Worm (Caenorhabditis elegans): ENCODE results near the gene srx-4.

srx-4 gene

ce11 chrV:731330-731729 is 38.8 kb upstream of the srx-4 start (continued):
- TF ChIP-seq mdl-1 (tag; optimal IDR thresholded peaks at IDR 0.05) (peak; percentile 97 to 98), Y55F3AM.14 (GFP tag; optimal IDR thresholded peaks at IDR 0.05) (peak; percentile 94), fos-1 (tag; optimal IDR thresholded peaks at IDR 0.05) (peak; percentile 83), nhr-12 (tag; optimal IDR thresholded peaks at IDR 0.05) (no peak), sem-4 (tag; optimal IDR thresholded peaks at IDR 0.05) (peak; percentile 48), F13H6.1 (tag; optimal IDR thresholded peaks at IDR 0.05) (peak; percentile 97), unc-62 (GFP tag; optimal IDR thresholded peaks at IDR 0.05) (peak; percentile 11), nhr-6 (tag; optimal IDR thresholded peaks at IDR 0.05) (peak; percentile 49)

- TF ChIP-seq lin-11 (tag; optimal IDR thresholded peaks at IDR 0.05), result no peak
- peak; percentile 88 for TF ChIP-seq nhr-21 (tag; optimal IDR thresholded peaks at IDR 0.05)
- TF ChIP-seq ama-1 (optimal IDR thresholded peaks at IDR 0.05), result peak; percentile 63
- no peak for TF ChIP-seq ztf-4 (tag; optimal IDR thresholded peaks at IDR 0.05)
- TF ChIP-seq alr-1 (tag; optimal IDR thresholded peaks at IDR 0.05), result no peak
- TF ChIP-seq fos-1 (tag; optimal IDR thresholded peaks at IDR 0.05), result peak; percentile 20
- TF ChIP-seq Y55F3AM.14 (GFP tag; optimal IDR thresholded peaks at IDR 0.05), result peak; percentile 92
- no peak for TF ChIP-seq gmeb-1 (tag; optimal IDR thresholded peaks at IDR 0.05)
- TF ChIP-seq dmd-4 (tag; optimal IDR thresholded peaks at IDR 0.05), result no peak
- TF ChIP-seq ztf-1 (GFP tag; conservative IDR thresholded peaks at IDR 0.05), result no peak
- TF ChIP-seq aly-2 (tag; optimal IDR thresholded peaks at IDR 0.05), result no peak
- no peak for TF ChIP-seq nhr-6 (tag; optimal IDR thresholded peaks at IDR 0.05)
- no peak for TF ChIP-seq zag-1 (tag; optimal IDR thresholded peaks at IDR 0.05)
- TF ChIP-seq mab-5 (tag; optimal IDR thresholded peaks at IDR 0.05), result no peak
- no peak for TF ChIP-seq nhr-77 (tag; optimal IDR thresholded peaks at IDR 0.05)
- peak; percentile 82 for TF ChIP-seq crh-2 (tag; optimal IDR thresholded peaks at IDR 0.05)
- no peak for TF ChIP-seq R02D3.7 (tag; optimal IDR thresholded peaks at IDR 0.05)
- peak; percentile 52 for TF ChIP-seq F13H6.1 (tag; optimal IDR thresholded peaks at IDR 0.05)
- TF ChIP-seq sma-3 (GFP tag; optimal IDR thresholded peaks at IDR 0.05), result peak; percentile 73
- no peak for TF ChIP-seq nhr-237 (tag; optimal IDR thresholded peaks at IDR 0.05)
- no peak for TF ChIP-seq elt-1 (tag; optimal IDR thresholded peaks at IDR 0.05)
- no peak for TF ChIP-seq mbf-1 (tag; optimal IDR thresholded peaks at IDR 0.05)
- no peak for TF ChIP-seq egl-27 (tag; optimal IDR thresholded peaks at IDR 0.05)
- TF ChIP-seq nhr-10 (tag; optimal IDR thresholded peaks at IDR 0.05), result no peak
- TF ChIP-seq lsy-2 (tag; optimal IDR thresholded peaks at IDR 0.05), result peak in 1 of 2 experiments; percentile 62
- no peak for TF ChIP-seq unc-39 (tag; optimal IDR thresholded peaks at IDR 0.05)
- TF ChIP-seq C34F6.9 (tag; optimal IDR thresholded peaks at IDR 0.05), result peak; percentile 30
- no peak for TF ChIP-seq elt-3 (tag; optimal IDR thresholded peaks at IDR 0.05)
- TF ChIP-seq nhr-129 (tag; optimal IDR thresholded peaks at IDR 0.05), result peak; percentile 82
- TF ChIP-seq blmp-1 (tag; optimal IDR thresholded peaks at IDR 0.05; ENCODE audit: insufficient read depth), result peak; percentile 41
- TF ChIP-seq unc-55 (GFP tag; optimal IDR thresholded peaks at IDR 0.05), result no peak
- no peak for TF ChIP-seq nhr-23 (tag; optimal IDR thresholded peaks at IDR 0.05)
- TF ChIP-seq sma-9 (GFP tag; optimal IDR thresholded peaks at IDR 0.05), result peak; percentile 81
- no peak for TF ChIP-seq sma-9 (tag; optimal IDR thresholded peaks at IDR 0.05)
- TF ChIP-seq lin-39 (tag; optimal IDR thresholded peaks at IDR 0.05), result no peak
- no peak for TF ChIP-seq sem-4 (tag; optimal IDR thresholded peaks at IDR 0.05)
- no peak for TF ChIP-seq ZK546.5 (tag; optimal IDR thresholded peaks at IDR 0.05)
- TF ChIP-seq ztf-11 (tag; optimal IDR thresholded peaks at IDR 0.05), result no peak
- TF ChIP-seq mdl-1 (tag; optimal IDR thresholded peaks at IDR 0.05), result peak in 1 of 2 experiments; percentile 60
- TF ChIP-seq unc-62 (GFP tag; optimal IDR thresholded peaks at IDR 0.05), result no peak
- peak; percentile 67 for TF ChIP-seq nhr-25 (tag; optimal IDR thresholded peaks at IDR 0.05)
- TF ChIP-seq nhr-11 (tag; optimal IDR thresholded peaks at IDR 0.05), result no peak
- no peak for TF ChIP-seq skn-1 (tag; optimal IDR thresholded peaks at IDR 0.05)
- TF ChIP-seq snpc-4 (tag; optimal IDR thresholded peaks at IDR 0.05), result no peak
- no peak for TF ChIP-seq ceh-16 (tag; optimal IDR thresholded peaks at IDR 0.05)
- no peak for TF ChIP-seq nhr-12 (tag; optimal IDR thresholded peaks at IDR 0.05)
- no peak for TF ChIP-seq ceh-82 (tag; optimal IDR thresholded peaks at IDR 0.05)
- TF ChIP-seq lin-13 (GFP tag; optimal IDR thresholded peaks at IDR 0.05), result no peak
- no peak for TF ChIP-seq peb-1 (tag; optimal IDR thresholded peaks at IDR 0.05)
Measured at ce11 chrV:730216-730615, 37.6 kb upstream of the srx-4 start.
